Worm (Caenorhabditis elegans) whole organism, L1 larva: ENCODE data around the gene sea-1.

Experiments used
- Y116A8C.19 ChIP-seq: sonication (generic microtip); optimal IDR thresholded peaks from 2 replicates; lab custom pipeline; 2016; ENCODE audit warnings: missing compliant biosample characterization, missing genetic modification characterization, borderline replicate concordance
- efl-1 ChIP-seq, 4 experiments: fragments of 150-350 bp; optimal IDR thresholded peaks in 3 of 4; peaks in 1 of 4; 1 replicate in 1 of 4; 2 replicates in 3 of 4; lab custom pipeline; 2014; ENCODE audit warnings: missing biosample characterization in 2 of 4, missing genetic modification characterization in 2 of 4, missing genetic modification reagents in 2 of 4
- fos-1 ChIP-seq: fragments of 150-350 bp; optimal IDR thresholded peaks from 2 replicates; lab custom pipeline; 2014; ENCODE audit warnings: missing biosample characterization, missing genetic modification characterization
- hlh-17 ChIP-seq: fragments of 200-800 bp; sonication (Bioruptor generic); optimal IDR thresholded peaks from 2 replicates; lab custom pipeline; 2018; ENCODE audit warnings: missing genetic modification characterization, mild to moderate bottlenecking, missing compliant biosample characterization, moderate library complexity, borderline replicate concordance
- jun-1 ChIP-seq: fragments of 150-350 bp; optimal IDR thresholded peaks from 2 replicates; lab custom pipeline; 2014; ENCODE audit warnings: missing biosample characterization, missing genetic modification reagents, missing genetic modification characterization
- lin-14 ChIP-seq: fragments of 200-800 bp; sonication (Bioruptor generic); optimal IDR thresholded peaks from 2 replicates; lab custom pipeline; 2018; ENCODE audit warnings: mild to moderate bottlenecking, missing genetic modification characterization, moderate library complexity, missing compliant biosample characterization
- nhr-11 ChIP-seq: fragments of 150-350 bp; optimal IDR thresholded peaks from 2 replicates; lab custom pipeline; 2014; ENCODE audit warnings: missing biosample characterization, missing genetic modification characterization
- nhr-76 ChIP-seq: sonication (generic microtip); optimal IDR thresholded peaks from 2 replicates; lab custom pipeline; 2017; ENCODE audit warnings: missing biosample characterization, missing genetic modification characterization
- nhr-77 ChIP-seq: fragments of 150-350 bp; optimal IDR thresholded peaks from 2 replicates; lab custom pipeline; 2014; ENCODE audit warnings: missing biosample characterization, missing genetic modification characterization
- pag-3 ChIP-seq: sonication (generic microtip); optimal IDR thresholded peaks from 2 replicates; lab custom pipeline; 2017; ENCODE audit warnings: missing genetic modification characterization, mild to moderate bottlenecking, missing compliant biosample characterization, antibody characterized with exemption, borderline replicate concordance; ENCODE audit not compliant: insufficient read depth
- snpc-4 ChIP-seq: fragments of 150-350 bp; optimal IDR thresholded peaks from 2 replicates; lab custom pipeline; 2014; ENCODE audit warnings: missing biosample characterization, missing genetic modification characterization
- unc-62 ChIP-seq: fragments of 150-350 bp; optimal IDR thresholded peaks from 2 replicates; lab custom pipeline; 2014; ENCODE audit warnings: missing biosample characterization, missing genetic modification reagents, missing genetic modification characterization
- ztf-11 ChIP-seq, 2 experiments: sonication (generic microtip); optimal IDR thresholded peaks; 2 replicates each; lab custom pipeline; 2016 to 2017; ENCODE audit warnings: missing genetic modification characterization in 2 of 2, missing biosample characterization in 1 of 2, missing compliant biosample characterization in 1 of 2

DNA sequence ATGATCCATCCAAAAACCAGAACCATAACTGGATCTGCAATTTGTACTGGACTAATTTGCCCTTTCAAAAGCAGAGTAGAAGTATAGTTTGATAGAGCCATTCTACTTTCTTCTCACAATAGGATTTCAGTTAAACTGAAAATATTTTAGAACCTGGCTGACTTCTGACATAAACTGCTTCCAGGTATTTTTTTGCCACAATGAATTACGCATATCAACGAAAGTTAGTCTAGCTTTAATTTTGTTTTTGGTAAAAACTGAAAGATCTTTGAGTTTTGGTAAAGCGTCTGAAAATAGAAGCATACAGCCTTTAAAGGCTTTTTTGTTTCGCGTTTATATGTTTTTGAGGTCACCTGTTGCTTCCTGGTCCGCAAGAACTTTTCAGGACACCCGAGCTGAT, 17.3 kb upstream of the sea-1 start, which contains the start of gene srx-101:
- no peak for TF ChIP-seq nhr-76 (tag; lab: Kevin White, UChicago)
- TF ChIP-seq nhr-77 (tag; lab: Kevin White, UChicago), result no peak
- TF ChIP-seq unc-62 (GFP tag; lab: Kevin White, UChicago), result no peak
- TF ChIP-seq fos-1 (tag; lab: Kevin White, UChicago), result no peak
- no peak for TF ChIP-seq nhr-11 (tag; lab: Kevin White, UChicago)
- no peak for TF ChIP-seq lin-14 (GFP tag; lab: Kevin White, UChicago)
- no peak for TF ChIP-seq efl-1 (optimal IDR thresholded peaks at IDR 0.05; lab: Kevin White, UChicago)
- TF ChIP-seq efl-1 (GFP tag; optimal IDR thresholded peaks at IDR 0.05 in 1 of 2; lab: Kevin White, UChicago), result no peak
- TF ChIP-seq snpc-4 (tag; lab: Kevin White, UChicago), result no peak
- no peak for TF ChIP-seq hlh-17 (GFP tag; lab: Kevin White, UChicago)
- no peak for TF ChIP-seq ztf-11 (tag; optimal IDR thresholded peaks at IDR 0.05; lab: Kevin White, UChicago)
- no peak for TF ChIP-seq pag-3
- TF ChIP-seq jun-1 (tag; lab: Kevin White, UChicago), result no peak
- no peak for TF ChIP-seq Y116A8C.19
